Fruit fly (Drosophila melanogaster) whole organism, embryonic: ENCODE results near the gene Rrp45.

Experiments
- ATbp ChIP-seq: fragments of 200-800 bp; sonication (Bioruptor generic); optimal IDR thresholded peaks from 2 replicates; lab custom pipeline; 2017; ENCODE audit warnings: missing biosample characterization, mild to moderate bottlenecking, missing genetic modification characterization, missing genetic modification reagents
- Asciz ChIP-seq: fragments of 200-800 bp; sonication (Bioruptor generic); optimal IDR thresholded peaks from 2 replicates; lab custom pipeline; 2017; ENCODE audit warnings: missing biosample characterization, mild to moderate bottlenecking, missing genetic modification characterization, missing genetic modification reagents
- Atf3 ChIP-seq: fragments of 200-800 bp; sonication (Bioruptor generic); optimal IDR thresholded peaks from 3 replicates; lab custom pipeline; 2016; ENCODE audit warnings: missing biosample characterization, missing genetic modification characterization
- B-H2 ChIP-seq: fragments of 200-800 bp; sonication (Bioruptor generic); optimal IDR thresholded peaks from 2 replicates; lab custom pipeline; 2018; ENCODE audit warnings: missing biosample characterization, mild to moderate bottlenecking, missing genetic modification characterization
- CG1024 ChIP-seq: fragments of 200-800 bp; sonication (Bioruptor generic); IDR thresholded peaks from 2 replicates; pipeline ENCODE4 v1.3.6; 2022; ENCODE audit warnings: missing biosample characterization, missing genetic modification characterization
- CG10366 ChIP-seq: fragments of 200-800 bp; sonication (Bioruptor generic); IDR thresholded peaks from 2 replicates; pipeline ENCODE4 v1.3.6; 2022; ENCODE audit warnings: missing biosample characterization, missing genetic modification characterization
- CG10431 ChIP-seq: fragments of 200-800 bp; sonication (Bioruptor generic); optimal IDR thresholded peaks from 3 replicates; lab custom pipeline; 2018; ENCODE audit warnings: missing biosample characterization, mild to moderate bottlenecking, missing genetic modification characterization
- CG11723 ChIP-seq: fragments of 200-800 bp; sonication (Bioruptor generic); optimal IDR thresholded peaks from 2 replicates; lab custom pipeline; 2017; ENCODE audit warnings: missing biosample characterization, mild to moderate bottlenecking, missing genetic modification characterization
- CG13123 ChIP-seq: fragments of 200-800 bp; sonication (Bioruptor generic); optimal IDR thresholded peaks from 2 replicates; lab custom pipeline; 2016; ENCODE audit warnings: missing biosample characterization, missing genetic modification characterization
- CG15696 ChIP-seq: fragments of 200-800 bp; sonication (Bioruptor generic); optimal IDR thresholded peaks from 2 replicates; lab custom pipeline; 2019; ENCODE audit warnings: missing biosample characterization, mild to moderate bottlenecking, missing genetic modification characterization, moderate library complexity
- CG17361 ChIP-seq: fragments of 200-800 bp; sonication (Bioruptor generic); IDR thresholded peaks from 3 replicates; pipeline ENCODE4 v1.3.6; 2022; ENCODE audit warnings: missing biosample characterization, missing genetic modification characterization
- CG2116 ChIP-seq: fragments of 200-800 bp; sonication (Bioruptor generic); optimal IDR thresholded peaks from 3 replicates; lab custom pipeline; 2018; ENCODE audit warnings: missing biosample characterization, mild to moderate bottlenecking, missing genetic modification characterization
- CG31388 ChIP-seq: fragments of 200-800 bp; sonication (Bioruptor generic); optimal IDR thresholded peaks from 2 replicates; lab custom pipeline; 2016; ENCODE audit warnings: missing biosample characterization, missing genetic modification characterization
- CG31441 ChIP-seq: fragments of 200-800 bp; sonication (Bioruptor generic); IDR thresholded peaks from 2 replicates; pipeline ENCODE4 v1.3.6; 2022; ENCODE audit warnings: missing biosample characterization, missing genetic modification characterization
- CG34422 ChIP-seq: fragments of 200-800 bp; sonication (Bioruptor generic); IDR thresholded peaks from 3 replicates; pipeline ENCODE4 v1.3.6; 2022; ENCODE audit warnings: missing biosample characterization, missing genetic modification characterization
- CG42726 ChIP-seq: fragments of 200-800 bp; sonication (Bioruptor generic); IDR thresholded peaks from 2 replicates; pipeline ENCODE4 v1.3.6; 2022; ENCODE audit warnings: missing biosample characterization, missing genetic modification characterization; ENCODE audit not compliant: partially characterized antibody
- CG4282 ChIP-seq: fragments of 200-800 bp; sonication (Bioruptor generic); optimal IDR thresholded peaks from 2 replicates; lab custom pipeline; 2016; ENCODE audit warnings: missing biosample characterization, missing genetic modification characterization
- CG6689 ChIP-seq: fragments of 200-800 bp; sonication (Bioruptor generic); IDR thresholded peaks from 2 replicates; pipeline ENCODE4 v1.3.6; 2022; ENCODE audit warnings: missing biosample characterization, missing genetic modification characterization
- CG6854 ChIP-seq: fragments of 200-800 bp; sonication (Bioruptor generic); optimal IDR thresholded peaks from 3 replicates; lab custom pipeline; 2017; ENCODE audit warnings: missing biosample characterization, mild to moderate bottlenecking, missing genetic modification characterization
- CG7372 ChIP-seq: fragments of 200-800 bp; sonication (Bioruptor generic); IDR thresholded peaks from 2 replicates; pipeline ENCODE4 v1.3.6; 2022; ENCODE audit warnings: missing biosample characterization, missing genetic modification characterization
- CG7786 ChIP-seq: fragments of 200-800 bp; sonication (Bioruptor generic); optimal IDR thresholded peaks from 2 replicates; lab custom pipeline; 2016; ENCODE audit warnings: missing biosample characterization, missing genetic modification characterization
- CG9876 ChIP-seq: fragments of 200-800 bp; sonication (Bioruptor generic); optimal IDR thresholded peaks from 2 replicates; lab custom pipeline; 2016; ENCODE audit warnings: missing biosample characterization, missing genetic modification characterization
- CG9932 ChIP-seq: fragments of 200-800 bp; sonication (Bioruptor generic); IDR thresholded peaks from 2 replicates; pipeline ENCODE4 v1.3.6; 2022; ENCODE audit warnings: missing biosample characterization, missing genetic modification characterization
- Chrac-16 ChIP-seq: fragments of 200-800 bp; sonication (Bioruptor generic); optimal IDR thresholded peaks from 3 replicates; lab custom pipeline; 2016; ENCODE audit warnings: missing biosample characterization, missing genetic modification characterization
- CkIIα-i1 ChIP-seq: fragments of 200-800 bp; sonication (Bioruptor generic); IDR thresholded peaks from 2 replicates; pipeline ENCODE4 v1.3.6; 2022; ENCODE audit warnings: missing biosample characterization, missing genetic modification characterization
- Dbx ChIP-seq: fragments of 200-800 bp; sonication (Bioruptor generic); IDR thresholded peaks from 3 replicates; pipeline ENCODE4 v1.3.6; 2022; ENCODE audit warnings: missing biosample characterization, missing genetic modification characterization
- HHEX ChIP-seq: fragments of 200-800 bp; sonication (Bioruptor generic); optimal IDR thresholded peaks from 3 replicates; lab custom pipeline; 2017; ENCODE audit warnings: missing biosample characterization, mild to moderate bottlenecking, missing genetic modification characterization, missing genetic modification reagents
- MTF-1 ChIP-seq: fragments of 200-800 bp; sonication (Bioruptor generic); optimal IDR thresholded peaks from 2 replicates; lab custom pipeline; 2018; ENCODE audit warnings: missing biosample characterization, mild to moderate bottlenecking, missing genetic modification characterization, borderline replicate concordance
- Med ChIP-seq: fragments of 200-800 bp; sonication (Bioruptor generic); peaks from one replicate; lab custom pipeline; 2016; ENCODE audit warnings: missing biosample characterization, missing genetic modification characterization, mild to moderate bottlenecking, inconsistent platforms, moderate library complexity
- Meics ChIP-seq: fragments of 200-800 bp; sonication (Bioruptor generic); optimal IDR thresholded peaks from 2 replicates; lab custom pipeline; 2017; ENCODE audit warnings: missing biosample characterization, mild to moderate bottlenecking, missing genetic modification characterization
- Myb ChIP-seq: fragments of 200-800 bp; sonication (Bioruptor generic); optimal IDR thresholded peaks from 2 replicates; lab custom pipeline; 2016; ENCODE audit warnings: missing biosample characterization, missing genetic modification characterization
- NC2α ChIP-seq: fragments of 200-800 bp; sonication (Bioruptor generic); optimal IDR thresholded peaks from 2 replicates; lab custom pipeline; 2016; ENCODE audit warnings: missing biosample characterization, missing genetic modification characterization
- Neu2 ChIP-seq: fragments of 200-800 bp; sonication (Bioruptor generic); optimal IDR thresholded peaks from 3 replicates; lab custom pipeline; 2016; ENCODE audit warnings: missing biosample characterization, missing genetic modification characterization, borderline replicate concordance
- Six4 ChIP-seq: fragments of 200-800 bp; sonication (Bioruptor generic); optimal IDR thresholded peaks from 2 replicates; lab custom pipeline; 2016; ENCODE audit warnings: missing biosample characterization, missing genetic modification characterization
- Usf ChIP-seq: fragments of 200-800 bp; sonication (Bioruptor generic); optimal IDR thresholded peaks from 2 replicates; lab custom pipeline; 2017; ENCODE audit warnings: missing genotype, missing biosample characterization, missing genetic modification characterization
- ap ChIP-seq: fragments of 200-800 bp; sonication (Bioruptor generic); IDR thresholded peaks from 2 replicates; pipeline ENCODE4 v1.3.6; 2022; ENCODE audit warnings: missing biosample characterization, missing genetic modification characterization
- bcd ChIP-seq: fragments of 200-800 bp; sonication (Bioruptor generic); optimal IDR thresholded peaks from 2 replicates; lab custom pipeline; 2017; ENCODE audit warnings: missing biosample characterization, mild to moderate bottlenecking, missing genetic modification characterization
- chn ChIP-seq: fragments of 200-800 bp; sonication (Bioruptor generic); optimal IDR thresholded peaks from 2 replicates; lab custom pipeline; 2016; ENCODE audit warnings: missing biosample characterization, missing genetic modification characterization
- crc ChIP-seq: fragments of 200-800 bp; sonication (Bioruptor generic); optimal IDR thresholded peaks from 2 replicates; lab custom pipeline; 2016; ENCODE audit warnings: missing biosample characterization, missing genetic modification characterization
- dpn ChIP-seq, 2 experiments: fragments of 200-800 bp; sonication (Bioruptor generic); optimal IDR thresholded peaks; 3 replicates each; lab custom pipeline; 2016; ENCODE audit warnings: missing biosample characterization in 2 of 2, missing genetic modification characterization in 2 of 2
- eve ChIP-seq, 2 experiments: fragments of >200 bp; optimal IDR thresholded peaks; 2 replicates each; lab custom pipeline; 2017; ENCODE audit warnings: missing biosample characterization in 2 of 2, missing genetic modification characterization in 2 of 2
- gce ChIP-seq: fragments of 200-800 bp; sonication (Bioruptor generic); IDR thresholded peaks from 3 replicates; pipeline ENCODE4 v1.3.6; 2022; ENCODE audit warnings: missing biosample characterization, missing genetic modification characterization
- hb ChIP-seq: fragments of 200-800 bp; sonication (Bioruptor generic); IDR thresholded peaks from 3 replicates; pipeline ENCODE4 v1.3.6; 2022; ENCODE audit warnings: missing biosample characterization, missing genetic modification characterization; ENCODE audit not compliant: partially characterized antibody
- jumu ChIP-seq: fragments of 200-800 bp; sonication (Bioruptor generic); optimal IDR thresholded peaks from 3 replicates; lab custom pipeline; 2016; ENCODE audit warnings: missing biosample characterization, missing genetic modification characterization
- kni ChIP-seq: fragments of 200-800 bp; sonication (Bioruptor generic); optimal IDR thresholded peaks from 3 replicates; lab custom pipeline; 2017; ENCODE audit warnings: mild to moderate bottlenecking, missing biosample characterization, missing genetic modification reagents, missing genetic modification characterization
- luna ChIP-seq: fragments of 200-800 bp; sonication (Bioruptor generic); optimal IDR thresholded peaks from 2 replicates; lab custom pipeline; 2016; ENCODE audit warnings: missing biosample characterization, missing genetic modification characterization
- nerfin-2 ChIP-seq: fragments of 200-800 bp; sonication (Bioruptor generic); IDR thresholded peaks from 2 replicates; pipeline ENCODE4 v1.3.6; 2022; ENCODE audit warnings: missing biosample characterization, missing genetic modification characterization; ENCODE audit not compliant: partially characterized antibody
- sug ChIP-seq: fragments of 200-800 bp; optimal IDR thresholded peaks from 2 replicates; lab custom pipeline; 2019; ENCODE audit warnings: missing biosample characterization, mild to moderate bottlenecking, missing genetic modification characterization, moderate library complexity
- tna ChIP-seq: fragments of 200-800 bp; sonication (Bioruptor generic); IDR thresholded peaks from 2 replicates; pipeline ENCODE4 v1.3.6; 2022; ENCODE audit warnings: missing biosample characterization, missing genetic modification characterization; ENCODE audit not compliant: partially characterized antibody
- toy ChIP-seq: fragments of 200-800 bp; sonication (Bioruptor generic); IDR thresholded peaks from 2 replicates; pipeline ENCODE4 v1.3.6; 2022; ENCODE audit warnings: missing biosample characterization, missing genetic modification characterization
- trh ChIP-seq: fragments of 200-800 bp; sonication (Bioruptor generic); optimal IDR thresholded peaks from 2 replicates; lab custom pipeline; 2016; ENCODE audit warnings: missing biosample characterization, missing genetic modification characterization

The Rrp45 gene

DNA sequence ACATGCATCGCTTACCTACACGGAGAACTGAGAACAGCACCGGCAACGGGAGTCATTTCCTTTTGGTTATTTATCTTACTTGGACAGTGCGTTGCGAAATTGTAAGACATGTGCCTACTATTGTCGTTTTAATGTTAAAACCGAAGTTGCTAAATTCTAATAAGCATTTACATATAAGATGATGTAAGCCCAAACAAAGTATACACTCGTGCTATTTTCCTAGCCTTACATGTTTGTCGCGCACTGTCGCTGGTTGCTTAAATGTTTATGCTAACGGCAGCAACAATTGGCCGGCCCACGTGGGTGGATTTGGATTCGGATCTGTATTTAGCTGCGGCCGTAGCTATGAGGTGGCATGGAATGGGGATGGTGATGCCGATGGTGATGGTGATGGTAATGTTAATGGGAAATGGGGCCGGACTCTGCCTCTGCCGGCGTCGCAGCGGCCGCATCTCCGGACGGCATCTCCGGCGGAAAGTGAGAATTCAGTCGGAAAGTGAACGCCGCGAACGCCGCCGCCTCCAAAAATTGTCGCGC, 20.2 kb upstream of the Rrp45 start, which contains the start of gene CG4829 (continued):
- TF ChIP-seq tna (GFP tag; lab: Robert Waterston, UW) (no peak), HHEX (GFP tag; lab: Kevin White, UChicago) (peak; percentile 90), CG34422 (GFP tag; lab: Robert Waterston, UW) (peak; percentile 90), toy (GFP tag; lab: Robert Waterston, UW) (peak; percentile 56; the same call in 1 of the 2 replicates), dpn (GFP tag; optimal IDR thresholded peaks at IDR 0.05; lab: Kevin White, UChicago) (peak; percentile 88 to 91), B-H2 (GFP tag; lab: Kevin White, UChicago) (peak; percentile 75), NC2α (GFP tag; lab: Kevin White, UChicago) (peak; percentile 64), CkIIα-i1 (GFP tag; lab: Robert Waterston, UW) (no peak), ap (peak; percentile 83), Med (GFP tag; lab: Kevin White, UChicago) (peak; percentile 99), CG2116 (GFP tag; lab: Kevin White, UChicago) (peak; percentile 22), chn (GFP tag; lab: Kevin White, UChicago) (peak; percentile 81), CG15696 (peak; percentile 73), CG10366 (GFP tag; lab: Robert Waterston, UW) (peak; percentile 87), jumu (GFP tag; lab: Kevin White, UChicago) (peak; percentile 84), CG10431 (GFP tag; lab: Kevin White, UChicago) (peak; percentile 43), CG1024 (GFP tag; lab: Robert Waterston, UW) (peak; percentile 59), CG7372 (peak; percentile 79), MTF-1 (GFP tag; lab: Kevin White, UChicago) (peak; percentile 86), CG7786 (GFP tag; lab: Kevin White, UChicago) (peak; percentile 81), CG9876 (GFP tag; lab: Kevin White, UChicago) (peak; percentile 31), CG42726 (GFP tag; lab: Robert Waterston, UW) (no peak), CG4282 (peak; percentile 71), Six4 (GFP tag; lab: Kevin White, UChicago) (peak; percentile 82), trh (GFP tag; lab: Kevin White, UChicago) (peak; percentile 46), sug (tag; lab: Kevin White, UChicago) (peak; percentile 82), hb (GFP tag; lab: Robert Waterston, UW) (no peak), bcd (GFP tag; lab: Kevin White, UChicago) (peak; percentile 86), kni (GFP tag; lab: Kevin White, UChicago) (peak; percentile 25), CG6689 (GFP tag; lab: Robert Waterston, UW) (peak; percentile 87), CG31388 (GFP tag; lab: Kevin White, UChicago) (peak; percentile 44), luna (GFP tag; lab: Kevin White, UChicago) (peak; percentile 45), crc (peak; percentile 77), CG17361 (GFP tag; lab: Robert Waterston, UW) (peak; percentile 87), ATbp (GFP tag; lab: Kevin White, UChicago) (peak; percentile 90), Neu2 (GFP tag; lab: Kevin White, UChicago) (peak; percentile 22), Chrac-16 (GFP tag; lab: Kevin White, UChicago) (peak; percentile 72), Meics (GFP tag; lab: Kevin White, UChicago) (peak; percentile 86), gce (GFP tag; lab: Robert Waterston, UW) (peak; percentile 86; the same call in 2 of the 3 replicates), Usf (GFP tag; lab: Kevin White, UChicago) (peak; percentile 43), eve (GFP tag; optimal IDR thresholded peaks at IDR 0.05; lab: Kevin White, UChicago) (no peak), CG6854 (GFP tag; lab: Kevin White, UChicago) (peak; percentile 76), Dbx (GFP tag; lab: Robert Waterston, UW) (peak; percentile 82), CG13123 (peak; percentile 66), Asciz (GFP tag; lab: Kevin White, UChicago) (peak; percentile 79), CG9932 (GFP tag; lab: Robert Waterston, UW) (peak; percentile 84), CG11723 (GFP tag; lab: Kevin White, UChicago) (peak; percentile 77), CG31441 (GFP tag; lab: Robert Waterston, UW) (peak; percentile 93), Myb (GFP tag; lab: Kevin White, UChicago) (peak; percentile 58), nerfin-2 (GFP tag; lab: Robert Waterston, UW) (no peak), Atf3 (GFP tag; lab: Kevin White, UChicago) (peak; percentile 80)
